Fruit fly (Drosophila melanogaster) whole organism, pupa: ENCODE data around the gene Mbs.
A peak's percentile ranks its signal among the peaks of the same experiment; 100 is the strongest.

ENCODE experiments used
- CG10348 ChIP-seq: fragments of 200-800 bp; sonication (Bioruptor generic); IDR thresholded peaks from 2 replicates; pipeline ENCODE4 v1.3.6; 2022; ENCODE audit warnings: missing biosample characterization, missing genetic modification characterization
- CG12605 ChIP-seq: fragments of 200-800 bp; sonication (Bioruptor generic); IDR thresholded peaks from 2 replicates; pipeline ENCODE4 v1.3.6; 2022; ENCODE audit warnings: missing biosample characterization, missing genetic modification characterization
- CG13204 ChIP-seq: fragments of 200-800 bp; sonication (Bioruptor generic); optimal IDR thresholded peaks from 2 replicates; lab custom pipeline; 2018; ENCODE audit warnings: missing biosample characterization, mild to moderate bottlenecking, missing genetic modification characterization, moderate library complexity
- CG14655 ChIP-seq: fragments of 200-800 bp; sonication (Bioruptor generic); optimal IDR thresholded peaks from 3 replicates; lab custom pipeline; 2017; ENCODE audit warnings: mild to moderate bottlenecking, missing biosample characterization, missing genetic modification reagents, missing genetic modification characterization
- CG15710 ChIP-seq: fragments of 200-800 bp; sonication (Bioruptor generic); optimal IDR thresholded peaks from 2 replicates; lab custom pipeline; 2018; ENCODE audit warnings: missing biosample characterization, mild to moderate bottlenecking, missing genetic modification characterization, moderate library complexity
- CG32121 ChIP-seq: fragments of 200-800 bp; sonication (Bioruptor generic); IDR thresholded peaks from 2 replicates; pipeline ENCODE4 v1.3.6; 2022; ENCODE audit warnings: missing biosample characterization, missing genetic modification characterization
- CG8159 ChIP-seq: fragments of 200-800 bp; sonication (Bioruptor generic); optimal IDR thresholded peaks from 3 replicates; lab custom pipeline; 2018; ENCODE audit warnings: missing biosample characterization, mild to moderate bottlenecking, missing genetic modification characterization, moderate library complexity
- CG8301 ChIP-seq: fragments of 200-800 bp; sonication (Bioruptor generic); optimal IDR thresholded peaks from 2 replicates; lab custom pipeline; 2018; ENCODE audit warnings: missing biosample characterization, mild to moderate bottlenecking, missing genetic modification characterization
- D1 ChIP-seq: fragments of 200-800 bp; sonication (Bioruptor generic); optimal IDR thresholded peaks from 2 replicates; lab custom pipeline; 2018; ENCODE audit warnings: missing biosample characterization, mild to moderate bottlenecking, missing genetic modification characterization, moderate library complexity
- Ets98B ChIP-seq: fragments of 200-800 bp; sonication (Bioruptor generic); IDR thresholded peaks from 2 replicates; pipeline ENCODE4 v1.3.6; 2022; ENCODE audit warnings: missing biosample characterization, missing genetic modification characterization
- Pif1A ChIP-seq: fragments of 200-800 bp; sonication (Bioruptor generic); optimal IDR thresholded peaks from 3 replicates; lab custom pipeline; 2016; ENCODE audit warnings: missing biosample characterization, missing genetic modification characterization

DNA sequence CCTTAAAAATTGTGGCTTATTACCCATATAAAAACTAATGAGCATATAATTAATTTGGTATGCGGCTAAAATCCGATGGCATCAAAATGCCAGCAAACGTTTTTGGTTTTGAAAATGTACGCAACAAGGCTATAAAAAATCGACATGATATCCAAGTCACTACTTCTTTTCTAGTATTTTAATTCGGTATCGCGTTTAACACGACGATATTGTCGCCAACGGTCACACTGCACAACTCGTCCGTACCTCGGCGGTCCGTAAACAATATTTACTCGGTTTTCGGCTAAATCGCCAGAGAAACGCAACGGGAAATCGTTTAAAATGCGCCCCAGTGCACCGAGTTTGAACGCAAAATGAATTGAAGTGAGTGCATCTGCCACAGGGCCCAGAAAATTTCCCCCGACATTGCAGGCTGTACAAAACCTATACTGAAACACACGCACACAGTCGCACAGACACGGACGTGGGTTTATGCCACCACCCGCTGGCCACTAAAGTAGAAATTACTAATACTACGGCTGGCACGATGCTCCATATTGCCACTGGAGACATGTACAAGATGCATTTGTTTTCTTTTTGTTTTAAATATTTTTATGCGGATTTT is 61.3 kb downstream of the Mbs start, which contains the start of gene Taf4:
- TF ChIP-seq CG14655 (GFP tag; lab: Kevin White, UChicago) (no peak), CG8301 (tag; lab: Kevin White, UChicago) (no peak), CG10348 (no peak), Pif1A (no peak), D1 (no peak), CG13204 (no peak), CG15710 (tag; lab: Kevin White, UChicago) (no peak), CG32121 (no peak), Ets98B (GFP tag; lab: Robert Waterston, UW) (no peak), CG8159 (tag; lab: Kevin White, UChicago) (no peak), CG12605 (GFP tag; lab: Robert Waterston, UW) (peak; percentile 59; the same call in 1 of the 2 replicates)
